Fruit fly (Drosophila melanogaster): ENCODE measurements around the gene Xe7.

DNA sequence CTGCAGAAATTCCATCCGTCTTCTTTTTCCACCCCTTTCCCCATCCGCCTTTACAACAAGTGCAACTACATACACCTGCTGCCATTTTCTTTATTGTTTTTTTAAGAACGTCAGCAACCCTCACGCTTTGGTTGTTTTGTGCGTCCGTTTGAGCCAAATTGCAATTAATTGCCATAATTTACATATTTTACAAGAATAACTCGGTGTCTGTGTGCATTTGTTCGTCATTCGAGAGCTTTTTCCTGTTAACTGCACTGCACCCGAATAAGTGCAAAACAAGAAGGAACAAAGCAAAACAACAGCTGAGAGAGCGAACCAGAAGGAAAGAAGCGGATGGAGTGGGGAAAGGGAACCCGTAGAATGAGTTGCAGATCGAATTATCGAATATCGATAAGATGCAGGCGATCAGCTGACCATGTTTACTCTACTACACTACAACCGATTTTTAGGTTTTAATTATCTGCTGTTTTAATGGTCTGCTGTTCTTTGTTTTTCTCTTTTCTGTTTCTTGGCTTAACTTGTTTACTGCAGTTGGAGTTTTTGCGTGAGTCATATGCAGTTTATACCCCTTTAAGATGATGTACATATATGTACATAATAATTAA, 1.6 kb upstream of the Xe7 start:
- TF ChIP-seq spab (GFP tag; optimal IDR thresholded peaks at IDR 0.05) (peak; percentile 7), Eip75B (GFP tag; optimal IDR thresholded peaks at IDR 0.05) (peak; percentile 20), CG6854 (GFP tag; optimal IDR thresholded peaks at IDR 0.05) (no peak)
